5 fruit fly cellular contexts compared by ENCODE assay signal in genomic region chr3R:31218214-31218876, dm6.
A peak's percentile ranks its signal among the peaks of the same experiment; 100 is the strongest.
TF ChIP-seq lines count a peak whose summit lies in the region.

No protein-coding gene starts in this region.

- TF ChIP-seq CTCF in whole organism, embryonic (GFP tag; optimal IDR thresholded peaks at IDR 0.05; lab: Kevin White, UChicago): no peak

TF ChIP-seq in whole organism, adult, 20 proteins besides CTCF, POLR2A, EP300 and RAD21:
- TF ChIP-seq Clk (GFP tag; optimal IDR thresholded peaks at IDR 0.05; lab: Kevin White, UChicago): peak; percentile 15
- TF ChIP-seq CG7045 (GFP tag; optimal IDR thresholded peaks at IDR 0.05; lab: Kevin White, UChicago): no peak
- peak; percentile 7 for TF ChIP-seq CG1620 (GFP tag; optimal IDR thresholded peaks at IDR 0.05; lab: Kevin White, UChicago)
- TF ChIP-seq CG11617 (GFP tag; optimal IDR thresholded peaks at IDR 0.05; lab: Kevin White, UChicago): peak; percentile 64
- TF ChIP-seq pad (GFP tag; optimal IDR thresholded peaks at IDR 0.05; lab: Kevin White, UChicago): peak; percentile 34
- peak; percentile 21 for TF ChIP-seq Crg-1 (GFP tag; optimal IDR thresholded peaks at IDR 0.05; lab: Kevin White, UChicago)
- TF ChIP-seq Mnt (GFP tag; optimal IDR thresholded peaks at IDR 0.05; lab: Kevin White, UChicago): peak; percentile 71
- no peak for TF ChIP-seq CG5204 (GFP tag; optimal IDR thresholded peaks at IDR 0.05; lab: Kevin White, UChicago)
- peak; percentile 42 for TF ChIP-seq bab1 (GFP tag; optimal IDR thresholded peaks at IDR 0.05; lab: Kevin White, UChicago)
- TF ChIP-seq tj (GFP tag; optimal IDR thresholded peaks at IDR 0.05; lab: Kevin White, UChicago): peak; percentile 35
- peak; percentile 37 for TF ChIP-seq cic (GFP tag; optimal IDR thresholded peaks at IDR 0.05; lab: Kevin White, UChicago)
- TF ChIP-seq CG12768 (GFP tag; optimal IDR thresholded peaks at IDR 0.05; lab: Kevin White, UChicago): peak; percentile 56
- no peak for TF ChIP-seq Hr96 (GFP tag; optimal IDR thresholded peaks at IDR 0.05; lab: Kevin White, UChicago)
- peak; percentile 49 for TF ChIP-seq ovo (GFP tag; optimal IDR thresholded peaks at IDR 0.05; lab: Kevin White, UChicago)
- TF ChIP-seq CG7101 (tag; optimal IDR thresholded peaks at IDR 0.05; lab: Kevin White, UChicago): peak; percentile 0
- peak; percentile 37 for TF ChIP-seq CG33017 (tag; optimal IDR thresholded peaks at IDR 0.05; lab: Kevin White, UChicago)
- TF ChIP-seq CG14711 (tag; optimal IDR thresholded peaks at IDR 0.05; lab: Kevin White, UChicago): no peak

TF ChIP-seq in whole organism, embryonic, 481 proteins besides CTCF, POLR2A, EP300 and RAD21 (continues in another document):
- TF ChIP-seq Side (GFP tag; optimal IDR thresholded peaks at IDR 0.05; lab: Kevin White, UChicago) (no peak), sens (GFP tag; lab: Kevin White, UChicago) (peak; percentile 47), CG6254 (GFP tag; optimal IDR thresholded peaks at IDR 0.05; lab: Kevin White, UChicago) (peak; percentile 50), CG1603 (tag; optimal IDR thresholded peaks at IDR 0.05; lab: Kevin White, UChicago) (peak; percentile 11), Aef1 (GFP tag; IDR thresholded peaks at IDR 0.05; lab: Robert Waterston, UW) (no peak), pzg (GFP tag; optimal IDR thresholded peaks at IDR 0.05; lab: Kevin White, UChicago) (peak; percentile 4), CG13296 (GFP tag; optimal IDR thresholded peaks at IDR 0.05; lab: Kevin White, UChicago) (peak; percentile 4), btn (GFP tag; optimal IDR thresholded peaks at IDR 0.05; lab: Kevin White, UChicago) (no peak), trem (tag; optimal IDR thresholded peaks at IDR 0.05; lab: Kevin White, UChicago) (no peak), odd (GFP tag; optimal IDR thresholded peaks at IDR 0.05; lab: Kevin White, UChicago) (no peak), bab2 (GFP tag; optimal IDR thresholded peaks at IDR 0.05; lab: Kevin White, UChicago) (no peak), nerfin-1 (tag; optimal IDR thresholded peaks at IDR 0.05; lab: Kevin White, UChicago) (peak; percentile 89), CG13123 (GFP tag; optimal IDR thresholded peaks at IDR 0.05; lab: Kevin White, UChicago) (no peak), sd (tag; optimal IDR thresholded peaks at IDR 0.05; lab: Kevin White, UChicago) (peak; percentile 67), nmo (GFP tag; optimal IDR thresholded peaks at IDR 0.05; lab: Kevin White, UChicago) (peak; percentile 13), Fer1 (GFP tag; optimal IDR thresholded peaks at IDR 0.05; lab: Kevin White, UChicago) (peak; percentile 6), MESR4 (GFP tag; optimal IDR thresholded peaks at IDR 0.05; lab: Kevin White, UChicago) (peak; percentile 49), CG8290 (GFP tag; optimal IDR thresholded peaks at IDR 0.05; lab: Kevin White, UChicago) (no peak), CG8290 (tag; optimal IDR thresholded peaks at IDR 0.05; lab: Kevin White, UChicago) (peak in 1 of 2 experiments; percentile 17), CG15696 (tag; optimal IDR thresholded peaks at IDR 0.05; lab: Kevin White, UChicago) (no peak)

TF ChIP-seq in whole organism, prepupa, 60 proteins besides CTCF, POLR2A, EP300 and RAD21:
- no peak for TF ChIP-seq CG11762 (GFP tag; optimal IDR thresholded peaks at IDR 0.05; lab: Kevin White, UChicago; ENCODE audit: insufficient read depth)
- TF ChIP-seq Eip78C (GFP tag; lab: Kevin White, UChicago): peak; percentile 12
- TF ChIP-seq lz (GFP tag; optimal IDR thresholded peaks at IDR 0.05; lab: Kevin White, UChicago): no peak
- TF ChIP-seq topi (GFP tag; optimal IDR thresholded peaks at IDR 0.05; lab: Kevin White, UChicago): peak; percentile 19
- no peak for TF ChIP-seq CG6808 (GFP tag; optimal IDR thresholded peaks at IDR 0.05; lab: Kevin White, UChicago)
- no peak for TF ChIP-seq Lpt (GFP tag; optimal IDR thresholded peaks at IDR 0.05; lab: Kevin White, UChicago)
- TF ChIP-seq esn (GFP tag; optimal IDR thresholded peaks at IDR 0.05; lab: Kevin White, UChicago): peak; percentile 3
- TF ChIP-seq Sox15 (GFP tag; optimal IDR thresholded peaks at IDR 0.05; lab: Kevin White, UChicago): no peak
- TF ChIP-seq Sox14 (GFP tag; optimal IDR thresholded peaks at IDR 0.05; lab: Kevin White, UChicago): peak; percentile 27
- peak; percentile 98 for TF ChIP-seq vri (GFP tag; optimal IDR thresholded peaks at IDR 0.05; lab: Kevin White, UChicago)
- no peak for TF ChIP-seq dac (GFP tag; optimal IDR thresholded peaks at IDR 0.05; lab: Kevin White, UChicago)
- peak; percentile 14 for TF ChIP-seq CG6854 (GFP tag; optimal IDR thresholded peaks at IDR 0.05; lab: Kevin White, UChicago)
- no peak for TF ChIP-seq CG6276 (GFP tag; optimal IDR thresholded peaks at IDR 0.05; lab: Kevin White, UChicago)
- TF ChIP-seq pdm3 (GFP tag; optimal IDR thresholded peaks at IDR 0.05; lab: Kevin White, UChicago): no peak
- no peak for TF ChIP-seq CG11902 (GFP tag; optimal IDR thresholded peaks at IDR 0.05; lab: Kevin White, UChicago)

TF ChIP-seq in whole organism, pupa, 21 proteins besides CTCF, POLR2A, EP300 and RAD21:
- TF ChIP-seq CG12605 (GFP tag; IDR thresholded peaks at IDR 0.05; lab: Robert Waterston, UW): no peak
- peak; percentile 85 for TF ChIP-seq EcR (GFP tag; optimal IDR thresholded peaks at IDR 0.05; lab: Kevin White, UChicago)
TF ChIP-seq in whole organism, pupa: peak in this region for 1.

TF ChIP-seq in whole organism, wandering third instar larva, 38 proteins besides CTCF, POLR2A, EP300 and RAD21:
- peak; percentile 6 for TF ChIP-seq Sp1 (GFP tag; optimal IDR thresholded peaks at IDR 0.05; lab: Kevin White, UChicago)
- TF ChIP-seq Myc (optimal IDR thresholded peaks at IDR 0.05; lab: Kevin White, UChicago): peak; percentile 51
- TF ChIP-seq Jra (GFP tag; optimal IDR thresholded peaks at IDR 0.05; lab: Kevin White, UChicago): no peak
- TF ChIP-seq Rel (GFP tag; optimal IDR thresholded peaks at IDR 0.05; lab: Kevin White, UChicago): no peak
- TF ChIP-seq Rel (tag; optimal IDR thresholded peaks at IDR 0.05; lab: Kevin White, UChicago): peak; percentile 28
